Fruit fly (Drosophila melanogaster) whole organism, pupa: ENCODE data around the gene aub.

ENCODE experiments used
- CG10348 ChIP-seq: fragments of 200-800 bp; sonication (Bioruptor generic); IDR thresholded peaks from 2 replicates; pipeline ENCODE4 v1.3.6; 2022; ENCODE audit warnings: missing biosample characterization, missing genetic modification characterization
- CG12605 ChIP-seq: fragments of 200-800 bp; sonication (Bioruptor generic); IDR thresholded peaks from 2 replicates; pipeline ENCODE4 v1.3.6; 2022; ENCODE audit warnings: missing biosample characterization, missing genetic modification characterization
- CG13204 ChIP-seq: fragments of 200-800 bp; sonication (Bioruptor generic); optimal IDR thresholded peaks from 2 replicates; lab custom pipeline; 2018; ENCODE audit warnings: missing biosample characterization, mild to moderate bottlenecking, missing genetic modification characterization, moderate library complexity
- CG14655 ChIP-seq: fragments of 200-800 bp; sonication (Bioruptor generic); optimal IDR thresholded peaks from 3 replicates; lab custom pipeline; 2017; ENCODE audit warnings: mild to moderate bottlenecking, missing biosample characterization, missing genetic modification reagents, missing genetic modification characterization
- CG15710 ChIP-seq: fragments of 200-800 bp; sonication (Bioruptor generic); optimal IDR thresholded peaks from 2 replicates; lab custom pipeline; 2018; ENCODE audit warnings: missing biosample characterization, mild to moderate bottlenecking, missing genetic modification characterization, moderate library complexity
- CG17806 ChIP-seq: fragments of 200-800 bp; sonication (Bioruptor generic); optimal IDR thresholded peaks from 2 replicates; lab custom pipeline; 2018; ENCODE audit warnings: missing biosample characterization, mild to moderate bottlenecking, missing genetic modification characterization, moderate library complexity
- CG32121 ChIP-seq: fragments of 200-800 bp; sonication (Bioruptor generic); IDR thresholded peaks from 2 replicates; pipeline ENCODE4 v1.3.6; 2022; ENCODE audit warnings: missing biosample characterization, missing genetic modification characterization
- CG34367 ChIP-seq: fragments of 200-800 bp; sonication (Bioruptor generic); optimal IDR thresholded peaks from 2 replicates; lab custom pipeline; 2018; ENCODE audit warnings: missing biosample characterization, mild to moderate bottlenecking, missing genetic modification characterization
- CG4496 ChIP-seq: fragments of 200-800 bp; sonication (Bioruptor generic); IDR thresholded peaks from 3 replicates; pipeline ENCODE4 v1.3.6; 2022; ENCODE audit warnings: missing biosample characterization, missing genetic modification characterization
- CG8159 ChIP-seq: fragments of 200-800 bp; sonication (Bioruptor generic); optimal IDR thresholded peaks from 3 replicates; lab custom pipeline; 2018; ENCODE audit warnings: missing biosample characterization, mild to moderate bottlenecking, missing genetic modification characterization, moderate library complexity
- CG8301 ChIP-seq: fragments of 200-800 bp; sonication (Bioruptor generic); optimal IDR thresholded peaks from 2 replicates; lab custom pipeline; 2018; ENCODE audit warnings: missing biosample characterization, mild to moderate bottlenecking, missing genetic modification characterization
- CG9948 ChIP-seq: fragments of 200-800 bp; sonication (Bioruptor generic); optimal IDR thresholded peaks from 2 replicates; lab custom pipeline; 2018; ENCODE audit warnings: missing biosample characterization, mild to moderate bottlenecking, missing genetic modification characterization, moderate library complexity
- D1 ChIP-seq: fragments of 200-800 bp; sonication (Bioruptor generic); optimal IDR thresholded peaks from 2 replicates; lab custom pipeline; 2018; ENCODE audit warnings: missing biosample characterization, mild to moderate bottlenecking, missing genetic modification characterization, moderate library complexity
- EcR ChIP-seq: fragments of 200-800 bp; sonication (Bioruptor generic); optimal IDR thresholded peaks from 3 replicates; lab custom pipeline; 2019; ENCODE audit warnings: missing biosample characterization, missing genetic modification characterization, mild to moderate bottlenecking, moderate library complexity, missing genetic modification reagents
- Ets98B ChIP-seq: fragments of 200-800 bp; sonication (Bioruptor generic); IDR thresholded peaks from 2 replicates; pipeline ENCODE4 v1.3.6; 2022; ENCODE audit warnings: missing biosample characterization, missing genetic modification characterization
- Pif1A ChIP-seq: fragments of 200-800 bp; sonication (Bioruptor generic); optimal IDR thresholded peaks from 3 replicates; lab custom pipeline; 2016; ENCODE audit warnings: missing biosample characterization, missing genetic modification characterization
- Pif1B ChIP-seq: fragments of 200-800 bp; sonication (Bioruptor generic); optimal IDR thresholded peaks from 3 replicates; lab custom pipeline; 2016; ENCODE audit warnings: missing biosample characterization, missing genetic modification characterization
- Snoo ChIP-seq: fragments of 200-800 bp; sonication (Bioruptor generic); optimal IDR thresholded peaks from 3 replicates; lab custom pipeline; 2017; ENCODE audit warnings: missing biosample characterization, mild to moderate bottlenecking, missing genetic modification characterization, inconsistent platforms
- fd96Ca ChIP-seq: fragments of 200-800 bp; sonication (Bioruptor generic); IDR thresholded peaks from 3 replicates; pipeline ENCODE4 v1.3.6; 2022; ENCODE audit warnings: missing biosample characterization, missing genetic modification characterization
- gl ChIP-seq: fragments of 200-800 bp; sonication (Bioruptor generic); optimal IDR thresholded peaks from 2 replicates; lab custom pipeline; 2018; ENCODE audit warnings: missing biosample characterization, mild to moderate bottlenecking, missing genetic modification characterization
- rn ChIP-seq: fragments of 200-800 bp; sonication (Bioruptor generic); IDR thresholded peaks from 2 replicates; pipeline ENCODE4 v1.3.6; 2022; ENCODE audit warnings: missing biosample characterization, missing genetic modification characterization

Gene aub

DNA sequence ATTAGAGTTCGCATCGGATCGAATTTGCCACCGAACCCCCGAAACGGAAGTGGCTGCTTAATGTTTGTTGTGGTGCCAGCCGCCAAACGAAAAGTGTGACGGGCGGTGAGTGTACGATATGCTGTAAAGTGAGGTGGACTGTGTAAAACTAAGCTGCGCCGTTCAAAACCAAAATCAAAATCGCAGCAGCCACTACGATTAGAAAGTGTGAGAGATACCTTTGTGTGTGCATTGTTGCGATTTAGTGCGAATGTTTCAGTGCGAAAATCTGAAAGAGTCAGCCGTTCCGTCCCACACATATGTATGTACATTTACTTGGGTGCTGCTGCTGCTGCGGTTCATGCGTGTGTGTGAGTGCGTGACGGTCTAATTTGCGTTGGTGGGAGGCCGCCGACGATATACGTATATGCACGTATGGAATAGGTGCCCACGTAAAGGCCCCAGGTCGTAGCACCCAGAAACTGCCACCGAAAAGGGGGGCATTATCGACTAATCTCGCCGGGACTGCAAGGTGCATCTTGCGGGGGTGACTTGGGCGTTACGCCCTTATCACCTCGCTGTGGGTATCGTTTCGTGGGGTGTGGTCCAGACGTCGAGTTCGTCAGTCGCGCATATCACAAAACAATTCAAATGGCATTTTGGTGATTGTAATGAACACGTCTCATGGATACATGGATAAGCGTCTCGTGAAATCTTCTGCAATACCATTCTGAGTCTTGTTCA is 24.3 kb downstream of the aub start:
- TF ChIP-seq fd96Ca (GFP tag; lab: Robert Waterston, UW) (no peak), EcR (GFP tag; lab: Kevin White, UChicago) (peak; percentile 55)

DNA sequence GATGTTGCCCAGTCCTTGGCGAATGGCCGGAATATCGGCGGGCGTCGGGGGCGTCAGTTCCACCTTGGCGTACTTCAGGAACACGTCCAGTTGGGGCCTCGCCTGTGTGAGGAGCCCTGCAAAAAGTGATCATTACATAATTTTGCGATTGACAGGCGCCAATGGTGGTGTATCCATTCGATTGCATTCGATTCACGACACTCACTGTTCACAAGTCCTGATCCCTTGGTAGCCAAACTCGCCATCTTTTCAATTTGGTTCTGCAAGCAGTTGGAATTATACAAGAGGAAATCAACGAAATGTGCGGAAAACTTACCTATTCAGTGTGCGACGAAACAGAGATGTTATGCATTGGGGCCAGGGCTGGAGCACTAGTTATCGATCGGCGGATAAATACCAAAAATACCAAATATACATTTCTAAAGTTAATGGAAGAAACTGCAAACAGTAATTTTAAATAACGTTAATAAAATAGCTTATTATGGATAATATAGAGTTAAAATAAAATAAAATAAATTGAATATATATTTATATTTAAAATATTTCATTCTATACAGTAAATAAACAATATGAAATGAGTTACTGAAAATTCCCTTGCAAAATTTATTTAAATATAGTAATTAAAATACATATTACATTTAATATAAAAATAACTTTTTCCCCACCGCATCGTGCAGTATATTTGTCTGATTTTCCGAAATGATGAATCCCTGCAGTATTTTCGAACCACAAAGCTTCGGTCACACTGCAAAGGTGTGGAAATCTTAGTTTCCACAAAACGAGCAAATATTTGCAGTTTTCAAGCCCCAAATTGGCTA is 25.0 kb downstream of the aub start, which contains the start of the genes ATPsynG and SCAR:
Gene ATPsynG (minus strand): TSS at position 354 of the 818 bp plus-strand sequence.
Gene SCAR (plus strand): TSS at position 727 of the 818 bp plus-strand sequence.
- TF ChIP-seq rn (GFP tag; lab: Robert Waterston, UW) (no peak), CG32121 (no peak), gl (tag; lab: Kevin White, UChicago) (no peak), CG13204 (GFP tag; lab: Kevin White, UChicago) (no peak), fd96Ca (GFP tag; lab: Robert Waterston, UW) (no peak), Pif1A (GFP tag; lab: Kevin White, UChicago) (no peak), D1 (tag; lab: Kevin White, UChicago) (no peak), CG15710 (no peak), CG8301 (no peak), Pif1B (no peak), Ets98B (no peak), CG17806 (no peak), CG8159 (tag; lab: Kevin White, UChicago) (no peak), CG4496 (GFP tag; lab: Robert Waterston, UW) (no peak), CG14655 (GFP tag; lab: Kevin White, UChicago) (no peak), Snoo (no peak)
- TF ChIP-seq, all 21 proteins: peak for 0

DNA sequence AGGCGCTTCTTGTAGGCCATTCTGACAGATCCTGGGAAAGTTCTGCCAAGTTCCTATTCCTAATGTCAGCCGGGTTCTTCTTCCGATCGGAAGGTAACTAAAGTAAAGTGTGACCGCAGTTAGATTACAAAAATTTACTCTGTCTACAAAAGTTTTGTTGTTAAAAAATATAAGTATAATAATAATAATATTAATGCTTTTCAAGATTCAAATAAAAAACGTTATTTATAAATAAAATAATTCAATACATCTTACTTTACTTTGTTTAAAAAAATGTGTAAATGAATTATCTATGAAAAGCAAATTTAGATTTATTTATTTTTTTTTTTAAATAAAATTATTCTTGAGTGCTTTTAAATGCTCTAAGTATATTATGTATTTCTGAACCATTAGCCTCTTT is 26.1 kb downstream of the aub start, which contains the start of gene abo:
Gene abo (minus strand): TSS at position 101 of the 400 bp plus-strand sequence.
- TF ChIP-seq CG15710 = no peak
- TF ChIP-seq CG9948 = no peak
- no peak for TF ChIP-seq CG10348 (GFP tag; lab: Robert Waterston, UW)
- no peak for TF ChIP-seq EcR (GFP tag; lab: Kevin White, UChicago)
- no peak for TF ChIP-seq rn (GFP tag; lab: Robert Waterston, UW)
- no peak for TF ChIP-seq gl (tag; lab: Kevin White, UChicago)
- no peak for TF ChIP-seq Pif1A (GFP tag; lab: Kevin White, UChicago)
- no peak for TF ChIP-seq CG14655 (GFP tag; lab: Kevin White, UChicago)
- TF ChIP-seq fd96Ca (GFP tag; lab: Robert Waterston, UW) = no peak
- TF ChIP-seq CG17806 = no peak
- no peak for TF ChIP-seq CG12605 (GFP tag; lab: Robert Waterston, UW)
- no peak for TF ChIP-seq Pif1B
- TF ChIP-seq CG13204 (GFP tag; lab: Kevin White, UChicago) = no peak
- TF ChIP-seq CG32121 = no peak
- TF ChIP-seq CG4496 (GFP tag; lab: Robert Waterston, UW) = no peak
- no peak for TF ChIP-seq CG8301
- TF ChIP-seq Snoo = no peak
- no peak for TF ChIP-seq CG34367 (tag; lab: Kevin White, UChicago)
- no peak for TF ChIP-seq CG8159 (tag; lab: Kevin White, UChicago)

DNA sequence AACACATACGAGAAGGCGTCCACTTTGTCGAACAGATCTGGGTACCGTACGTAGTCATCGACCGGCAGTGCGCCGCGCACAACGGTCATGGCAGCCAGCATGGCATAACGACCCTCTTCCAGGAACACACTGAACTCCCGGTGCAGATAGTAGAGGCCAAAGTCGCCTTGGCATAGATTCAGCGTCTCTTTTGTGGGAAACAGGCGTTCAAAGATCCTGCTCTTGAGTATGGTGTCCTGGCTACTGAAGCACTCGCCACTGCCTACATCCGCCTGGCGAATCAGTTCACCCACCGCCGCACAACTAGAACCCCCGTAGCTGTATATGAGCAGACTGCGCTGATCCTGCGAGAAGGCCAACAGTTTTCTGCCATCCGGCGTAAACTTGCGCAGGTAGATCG is 26.6 kb downstream of the aub start:
- TF ChIP-seq CG8301 (no peak), Pif1A (GFP tag; lab: Kevin White, UChicago) (no peak), Pif1B (no peak)

DNA sequence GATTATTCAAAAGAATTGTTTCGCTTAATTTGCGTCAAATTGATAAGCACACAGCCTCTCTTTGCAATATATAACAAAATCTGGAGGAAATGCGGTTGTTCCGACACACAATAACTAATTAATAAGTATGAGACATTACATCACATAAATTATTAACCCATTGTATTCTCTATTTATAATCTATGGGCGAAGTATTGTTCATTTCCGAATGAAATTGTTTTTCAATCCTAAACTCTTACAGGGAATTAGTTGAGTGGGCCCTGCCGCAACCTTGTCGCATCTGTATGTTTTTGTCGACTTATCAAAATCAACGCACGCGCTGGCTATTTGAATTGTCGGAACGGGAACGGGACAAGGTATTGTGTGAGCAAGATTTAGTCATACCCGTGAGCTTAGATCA is 29.1 kb downstream of the aub start, which contains the start of gene CG16743:
Gene CG16743 (plus strand): TSS at position 57 of the 400 bp plus-strand sequence.
- TF ChIP-seq Pif1A (GFP tag; lab: Kevin White, UChicago) = no peak
- TF ChIP-seq CG10348 (GFP tag; lab: Robert Waterston, UW) = no peak

DNA sequence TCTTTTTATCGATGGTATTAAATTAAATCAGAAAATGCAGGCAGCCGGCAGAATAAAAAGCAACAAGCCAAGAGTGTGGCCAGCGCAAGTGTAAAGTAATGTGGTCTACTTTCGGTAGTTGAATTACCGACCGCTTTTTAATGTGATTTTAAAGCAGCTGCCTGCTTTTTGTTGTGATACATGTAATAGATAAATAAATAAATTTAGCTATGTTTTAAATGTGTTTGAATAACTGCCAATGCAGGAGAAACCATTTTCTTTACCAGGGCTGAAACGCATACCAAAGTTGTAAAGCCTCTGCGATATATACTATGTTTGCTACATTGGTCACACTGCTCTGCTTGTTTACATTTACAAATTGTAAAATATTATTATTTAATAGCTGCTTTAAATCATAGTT is 31.1 kb downstream of the aub start, which contains the start of the genes Tmem214 and YL-1:
Gene Tmem214 (minus strand): TSS at position 142 of the 400 bp plus-strand sequence.
Gene YL-1 (plus strand): TSS at position 310 of the 400 bp plus-strand sequence.
- TF ChIP-seq CG8301 (no peak), fd96Ca (GFP tag; lab: Robert Waterston, UW) (0 out of 3 replicates have a peak, but pooled peaks have one; percentile 14), CG8159 (tag; lab: Kevin White, UChicago) (peak; percentile 0), Snoo (no peak)

DNA sequence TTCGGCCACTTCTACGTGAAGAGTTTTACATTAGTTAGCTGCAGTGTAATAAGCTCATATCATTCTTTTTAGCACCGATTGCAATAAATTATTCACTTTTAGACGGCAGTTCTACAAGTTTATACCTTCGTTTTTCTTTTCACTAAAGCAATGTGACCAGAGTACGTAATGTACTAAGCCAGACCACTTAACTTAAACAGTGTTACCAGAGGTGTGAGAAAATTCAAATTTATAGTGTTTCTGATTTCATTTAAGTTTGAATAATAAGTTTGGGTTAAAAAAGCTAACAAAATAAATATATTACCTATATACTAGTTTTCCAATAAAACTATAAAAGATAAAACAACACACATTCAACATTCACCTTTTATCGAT is 33.3 kb downstream of the aub start:
- TF ChIP-seq CG8159 (tag; lab: Kevin White, UChicago) (no peak), CG13204 (GFP tag; lab: Kevin White, UChicago) (no peak), CG10348 (GFP tag; lab: Robert Waterston, UW) (no peak), EcR (GFP tag; lab: Kevin White, UChicago) (no peak), gl (tag; lab: Kevin White, UChicago) (no peak), CG32121 (no peak), rn (GFP tag; lab: Robert Waterston, UW) (no peak), Pif1B (no peak), D1 (tag; lab: Kevin White, UChicago) (no peak), CG12605 (GFP tag; lab: Robert Waterston, UW) (no peak), CG17806 (no peak)
- TF ChIP-seq, all 21 proteins: peak for 0
